Worm (Caenorhabditis elegans) whole organism, young adult: ENCODE measurements around the gene aqp-1.

Source experiments
- B0035.1 ChIP-seq: sonication (generic microtip); optimal IDR thresholded peaks from 2 replicates; lab custom pipeline; 2016; ENCODE audit warnings: missing genetic modification characterization, mild to moderate bottlenecking, missing compliant biosample characterization, missing genotype, missing genetic modification reagents
- D2030.7 ChIP-seq: fragments of 200-800 bp; sonication (Bioruptor generic); IDR thresholded peaks from 2 replicates; pipeline ENCODE4 v1.3.6; 2022; ENCODE audit warnings: missing genetic modification reagents, missing genetic modification characterization, missing compliant biosample characterization
- F22D6.2 ChIP-seq: sonication (generic microtip); optimal IDR thresholded peaks from 2 replicates; lab custom pipeline; 2016; ENCODE audit warnings: mild to moderate bottlenecking, missing genetic modification characterization, missing compliant biosample characterization
- F23B12.7 ChIP-seq: sonication (generic microtip); optimal IDR thresholded peaks from 2 replicates; lab custom pipeline; 2017; ENCODE audit warnings: missing genetic modification characterization, mild to moderate bottlenecking, missing compliant biosample characterization, antibody characterized with exemption, moderate library complexity; ENCODE audit not compliant: insufficient read depth
- F39B2.1 ChIP-seq: fragments of 200-800 bp; sonication (Bioruptor generic); IDR thresholded peaks from 2 replicates; pipeline ENCODE4 v1.3.6; 2022; ENCODE audit warnings: missing genetic modification reagents, missing genetic modification characterization, missing compliant biosample characterization
- F55B11.4 ChIP-seq: sonication (generic microtip); optimal IDR thresholded peaks from 2 replicates; lab custom pipeline; 2016; ENCODE audit warnings: missing compliant biosample characterization, missing genetic modification characterization, borderline replicate concordance; ENCODE audit not compliant: insufficient read depth
- K11D2.4 ChIP-seq: fragments of 200-800 bp; sonication (Bioruptor generic); IDR thresholded peaks from 2 replicates; pipeline ENCODE4 v1.3.6; 2022; ENCODE audit warnings: missing genetic modification reagents, missing genetic modification characterization, missing compliant biosample characterization
- T07F8.4 ChIP-seq: sonication (generic microtip); optimal IDR thresholded peaks from 2 replicates; lab custom pipeline; 2016; ENCODE audit warnings: mild to moderate bottlenecking, missing genetic modification characterization, moderate library complexity, missing compliant biosample characterization
- Y53G8AR.9 ChIP-seq: fragments of 200-800 bp; sonication (Bioruptor generic); conservative IDR thresholded peaks from 2 replicates; pipeline ENCODE4 v1.3.6; 2022; ENCODE audit warnings: missing genetic modification reagents, missing genetic modification characterization, missing compliant biosample characterization
- Y67H2A.10 ChIP-seq: fragments of 200-800 bp; sonication (Bioruptor generic); conservative IDR thresholded peaks from 2 replicates; pipeline ENCODE4 v1.3.6; 2022; ENCODE audit warnings: missing genetic modification reagents, missing genetic modification characterization, missing compliant biosample characterization
- Y95B8A.8 ChIP-seq: fragments of 200-800 bp; sonication (Bioruptor generic); IDR thresholded peaks from 2 replicates; pipeline ENCODE4 v1.3.6; 2022; ENCODE audit warnings: missing genetic modification reagents, missing genetic modification characterization, missing compliant biosample characterization
- aptf-2 ChIP-seq: fragments of 200-800 bp; sonication (Bioruptor generic); conservative IDR thresholded peaks from 2 replicates; pipeline ENCODE4 v1.3.6; 2022; ENCODE audit warnings: missing genetic modification reagents, missing genetic modification characterization, missing compliant biosample characterization
- athp-1 ChIP-seq: sonication (generic microtip); optimal IDR thresholded peaks from 2 replicates; lab custom pipeline; 2017; ENCODE audit warnings: mild to moderate bottlenecking, missing genetic modification characterization, missing compliant biosample characterization
- attf-6 ChIP-seq: fragments of 200-800 bp; sonication (Bioruptor generic); IDR thresholded peaks from 2 replicates; pipeline ENCODE4 v1.3.6; 2022; ENCODE audit warnings: missing genetic modification reagents, missing genetic modification characterization, missing compliant biosample characterization
- bed-2 ChIP-seq: fragments of 200-800 bp; sonication (Bioruptor generic); IDR thresholded peaks from 2 replicates; pipeline ENCODE4 v1.3.6; 2022; ENCODE audit warnings: missing genetic modification reagents, missing genetic modification characterization, missing compliant biosample characterization
- ccch-3 ChIP-seq: fragments of 200-800 bp; sonication (Bioruptor generic); optimal IDR thresholded peaks from 2 replicates; lab custom pipeline; 2018; ENCODE audit warnings: mild to moderate bottlenecking, missing genetic modification characterization, missing compliant biosample characterization
- cebp-1 ChIP-seq, 2 experiments: fragments of 200-800 bp in 1 of 2; sonication (Bioruptor generic) in 1 of 2; sonication (generic microtip) in 1 of 2; IDR thresholded peaks in 1 of 2; optimal IDR thresholded peaks in 1 of 2; 2 replicates each; pipeline versions ENCODE4 v1.3.6 to Lab custom; 2017 to 2022; ENCODE audit warnings: missing compliant biosample characterization in 2 of 2, missing genetic modification characterization in 2 of 2, mild to moderate bottlenecking in 1 of 2, missing genetic modification reagents in 1 of 2, moderate library complexity in 1 of 2
- ceh-40 ChIP-seq: fragments of 200-800 bp; sonication (Bioruptor generic); IDR thresholded peaks from 2 replicates; pipeline ENCODE4 v1.3.6; 2022; ENCODE audit warnings: missing genetic modification characterization, missing compliant biosample characterization
- dpff-1 ChIP-seq: sonication (generic microtip); optimal IDR thresholded peaks from 2 replicates; lab custom pipeline; 2017; ENCODE audit warnings: mild to moderate bottlenecking, missing genetic modification characterization, missing compliant biosample characterization
- dpl-1 ChIP-seq: fragments of 150-350 bp; optimal IDR thresholded peaks from 2 replicates; lab custom pipeline; 2014; ENCODE audit warnings: missing biosample characterization, missing genetic modification reagents, missing genetic modification characterization
- egl-18 ChIP-seq: fragments of 200-800 bp; sonication (Bioruptor generic); IDR thresholded peaks from 2 replicates; pipeline ENCODE4 v1.3.6; 2022; ENCODE audit warnings: missing genetic modification reagents, missing genetic modification characterization, missing compliant biosample characterization
- egrh-3 ChIP-seq: fragments of 200-800 bp; sonication (Bioruptor generic); IDR thresholded peaks from 2 replicates; pipeline ENCODE4 v1.3.6; 2022; ENCODE audit warnings: missing genetic modification reagents, missing genetic modification characterization, missing compliant biosample characterization
- ets-4 ChIP-seq: fragments of 200-800 bp; sonication (Bioruptor generic); optimal IDR thresholded peaks from 2 replicates; lab custom pipeline; 2018; ENCODE audit warnings: mild to moderate bottlenecking, missing genetic modification characterization, missing compliant biosample characterization
- gei-17 ChIP-seq: fragments of 200-800 bp; sonication (Bioruptor generic); optimal IDR thresholded peaks from 2 replicates; lab custom pipeline; 2018; ENCODE audit warnings: mild to moderate bottlenecking, missing genetic modification characterization, missing compliant biosample characterization
- hlh-12 ChIP-seq: sonication (generic microtip); optimal IDR thresholded peaks from 2 replicates; lab custom pipeline; 2016; ENCODE audit warnings: missing genetic modification characterization, missing compliant biosample characterization
- hmg-20 ChIP-seq: fragments of 200-800 bp; sonication (Bioruptor generic); IDR thresholded peaks from 2 replicates; pipeline ENCODE4 v1.3.6; 2022; ENCODE audit warnings: missing genetic modification reagents, missing genetic modification characterization, missing compliant biosample characterization
- lag-1 ChIP-seq: fragments of 200-800 bp; sonication (Bioruptor generic); IDR thresholded peaks from 2 replicates; pipeline ENCODE4 v1.3.6; 2022; ENCODE audit warnings: missing genetic modification reagents, missing genetic modification characterization, missing compliant biosample characterization
- let-607 ChIP-seq, 2 experiments: fragments of 200-800 bp in 1 of 2; sonication (Bioruptor generic) in 1 of 2; sonication (generic microtip) in 1 of 2; optimal IDR thresholded peaks; 2 replicates each; lab custom pipeline; 2016 to 2018; ENCODE audit warnings: mild to moderate bottlenecking in 2 of 2, missing compliant biosample characterization in 2 of 2, missing genetic modification characterization in 2 of 2, moderate library complexity in 2 of 2, missing genotype in 1 of 2
- lin-26 ChIP-seq: fragments of 200-800 bp; sonication (Bioruptor generic); IDR thresholded peaks from 2 replicates; pipeline ENCODE4 v1.3.6; 2022; ENCODE audit warnings: missing genetic modification reagents, missing genetic modification characterization, missing compliant biosample characterization
- madf-10 ChIP-seq: sonication (generic microtip); optimal IDR thresholded peaks from 2 replicates; lab custom pipeline; 2016; ENCODE audit warnings: mild to moderate bottlenecking, missing genetic modification characterization, missing compliant biosample characterization
- mxl-1 ChIP-seq: sonication (generic microtip); optimal IDR thresholded peaks from 2 replicates; lab custom pipeline; 2016; ENCODE audit warnings: missing genetic modification characterization, missing compliant biosample characterization
- nhr-80 ChIP-seq: sonication (generic microtip); optimal IDR thresholded peaks from 2 replicates; lab custom pipeline; 2016; ENCODE audit warnings: missing genetic modification characterization, missing compliant biosample characterization
- nhr-90 ChIP-seq: sonication (generic microtip); optimal IDR thresholded peaks from 2 replicates; lab custom pipeline; 2016; ENCODE audit warnings: missing genotype, mild to moderate bottlenecking, missing genetic modification characterization, missing compliant biosample characterization
- pbrm-1 ChIP-seq: fragments of 200-800 bp; sonication (Bioruptor generic); IDR thresholded peaks from 2 replicates; pipeline ENCODE4 v1.3.6; 2022; ENCODE audit warnings: missing genetic modification reagents, missing genetic modification characterization, missing compliant biosample characterization
- rpc-1 ChIP-seq, 2 experiments: fragments of 150-350 bp in 1 of 2; sonication (generic microtip) in 1 of 2; optimal IDR thresholded peaks; 2 replicates each; lab custom pipeline; 2014 to 2018; ENCODE audit warnings: missing biosample characterization in 1 of 2, missing genetic modification characterization in 1 of 2, missing genetic modification reagents in 1 of 2, missing genotype in 1 of 2
- snpc-1.3 ChIP-seq: sonication (generic microtip); optimal IDR thresholded peaks from 2 replicates; lab custom pipeline; 2017; ENCODE audit warnings: missing genetic modification characterization, mild to moderate bottlenecking, missing compliant biosample characterization, antibody characterized with exemption, moderate library complexity, missing genotype, missing genetic modification reagents; ENCODE audit not compliant: insufficient read depth
- somi-1 ChIP-seq: fragments of 200-800 bp; sonication (Bioruptor generic); optimal IDR thresholded peaks from 2 replicates; lab custom pipeline; 2018; ENCODE audit warnings: mild to moderate bottlenecking, missing genetic modification characterization, missing compliant biosample characterization
- unc-62 ChIP-seq: fragments of 150-350 bp; optimal IDR thresholded peaks from 2 replicates; lab custom pipeline; 2014; ENCODE audit warnings: missing biosample characterization, missing genetic modification reagents, missing genetic modification characterization
- xnd-1 ChIP-seq: sonication (generic microtip); optimal IDR thresholded peaks from 2 replicates; lab custom pipeline; 2016; ENCODE audit warnings: missing genotype, missing genetic modification reagents, missing genetic modification characterization, missing compliant biosample characterization
- ztf-22 ChIP-seq: fragments of 200-800 bp; sonication (Bioruptor generic); optimal IDR thresholded peaks from 2 replicates; lab custom pipeline; 2018; ENCODE audit warnings: mild to moderate bottlenecking, missing genetic modification characterization, moderate library complexity, missing compliant biosample characterization
- ztf-26 ChIP-seq: sonication (generic microtip); optimal IDR thresholded peaks from 2 replicates; lab custom pipeline; 2017; ENCODE audit warnings: missing genetic modification characterization, missing compliant biosample characterization
- ztf-3 ChIP-seq: fragments of 200-800 bp; sonication (Bioruptor generic); optimal IDR thresholded peaks from 2 replicates; lab custom pipeline; 2018; ENCODE audit warnings: mild to moderate bottlenecking, missing genetic modification characterization, missing compliant biosample characterization

The aqp-1 gene

DNA sequence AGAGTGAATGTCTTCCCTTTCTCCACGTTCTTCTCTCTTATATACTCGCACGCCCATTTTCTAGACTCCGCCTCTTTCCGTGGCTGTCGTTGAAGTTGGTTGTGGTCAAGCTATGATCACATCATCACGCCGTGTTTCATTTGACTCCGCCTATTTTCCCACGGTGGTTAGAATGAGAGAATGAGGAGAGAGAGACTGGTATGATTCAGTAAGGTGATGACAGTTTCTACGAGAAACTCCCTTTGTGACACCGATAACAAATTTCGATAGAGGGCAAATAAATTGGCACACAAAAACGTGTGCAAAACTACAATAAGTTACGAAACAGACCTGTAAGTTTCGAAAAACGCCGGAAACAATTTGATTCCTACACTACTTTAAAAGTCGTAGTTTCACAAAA lies 42.4 kb upstream of the aqp-1 start:
- TF ChIP-seq egl-18 (GFP tag; lab: Robert Waterston, UW) (no peak), cebp-1 (GFP tag; IDR thresholded peaks at IDR 0.05; lab: Robert Waterston, UW) (no peak), cebp-1 (tag; optimal IDR thresholded peaks at IDR 0.05; lab: Kevin White, UChicago) (peak; percentile 38), F23B12.7 (tag; lab: Kevin White, UChicago) (no peak), athp-1 (tag; lab: Kevin White, UChicago) (no peak), unc-62 (GFP tag; lab: Kevin White, UChicago) (peak; percentile 36), ztf-22 (no peak), B0035.1 (tag; lab: Kevin White, UChicago) (no peak), F22D6.2 (tag; lab: Kevin White, UChicago) (no peak), nhr-80 (tag; lab: Kevin White, UChicago) (peak; percentile 84)
- TF ChIP-seq, all 124 proteins: peak for 3

DNA sequence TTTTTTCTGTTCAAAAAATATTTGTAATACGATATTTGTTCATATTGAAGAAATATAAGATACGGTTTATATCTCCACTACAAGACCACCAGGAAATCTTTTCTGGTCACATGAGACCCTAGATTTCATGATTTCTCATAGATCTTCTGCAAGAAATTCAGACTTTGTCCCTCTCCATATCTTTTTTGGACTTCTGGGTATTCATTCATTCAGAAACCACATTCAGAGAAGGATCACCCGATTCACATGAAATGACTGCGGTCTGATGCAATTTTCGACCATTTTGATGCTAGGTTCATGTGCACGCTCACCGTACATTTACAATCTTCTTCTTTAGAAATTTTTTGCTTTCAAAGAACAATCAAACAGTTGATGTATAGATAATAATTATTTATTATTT lies 41.7 kb upstream of the aqp-1 start:
- TF ChIP-seq ceh-40 (GFP tag; lab: Robert Waterston, UW), result no peak
- no peak for TF ChIP-seq ccch-3 (GFP tag; lab: Kevin White, UChicago)
- TF ChIP-seq B0035.1 (tag; lab: Kevin White, UChicago), result no peak
- TF ChIP-seq hlh-12 (tag; lab: Kevin White, UChicago), result no peak
- no peak for TF ChIP-seq bed-2 (GFP tag; lab: Robert Waterston, UW)
- TF ChIP-seq aptf-2, result no peak
- TF ChIP-seq lin-26 (GFP tag; lab: Robert Waterston, UW), result no peak
- no peak for TF ChIP-seq dpff-1
- no peak for TF ChIP-seq F39B2.1 (GFP tag; lab: Robert Waterston, UW)
- TF ChIP-seq snpc-1.3, result no peak
- TF ChIP-seq pbrm-1 (GFP tag; lab: Robert Waterston, UW), result no peak
- TF ChIP-seq K11D2.4 (GFP tag; lab: Robert Waterston, UW), result no peak
- TF ChIP-seq ets-4 (GFP tag; lab: Kevin White, UChicago), result no peak
- no peak for TF ChIP-seq xnd-1 (tag; lab: Kevin White, UChicago)
- no peak for TF ChIP-seq nhr-90 (tag; lab: Kevin White, UChicago)
- no peak for TF ChIP-seq cebp-1 (GFP tag; IDR thresholded peaks at IDR 0.05; lab: Robert Waterston, UW)
- TF ChIP-seq cebp-1 (tag; optimal IDR thresholded peaks at IDR 0.05; lab: Kevin White, UChicago), result no peak
- TF ChIP-seq attf-6 (GFP tag; lab: Robert Waterston, UW), result no peak
- no peak for TF ChIP-seq madf-10 (tag; lab: Kevin White, UChicago)

DNA sequence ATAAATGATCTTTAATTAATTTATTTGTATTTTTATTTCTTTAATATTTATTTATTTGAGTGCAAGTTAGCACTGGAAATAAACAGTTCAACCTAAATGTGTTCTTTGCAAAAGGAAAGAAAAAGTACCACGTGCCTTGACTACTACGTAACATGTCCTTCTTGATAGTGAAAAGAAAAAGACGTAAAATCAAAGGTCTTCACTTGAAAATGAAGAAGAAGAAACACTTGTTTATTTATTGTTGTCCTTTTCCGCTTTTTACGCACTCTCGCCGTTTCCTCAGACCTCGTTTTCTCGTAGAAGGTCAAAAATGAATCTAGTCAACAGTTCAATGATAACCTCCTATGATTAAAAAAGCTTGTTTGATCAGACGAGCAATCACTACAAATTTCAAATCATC lies 39.8 kb upstream of the aqp-1 start:
- no peak for TF ChIP-seq hmg-20 (GFP tag; lab: Robert Waterston, UW)
- TF ChIP-seq Y95B8A.8 (GFP tag; lab: Robert Waterston, UW), result no peak
- no peak for TF ChIP-seq ccch-3 (GFP tag; lab: Kevin White, UChicago)
- TF ChIP-seq mxl-1 (tag; lab: Kevin White, UChicago), result no peak
- TF ChIP-seq D2030.7 (GFP tag; lab: Robert Waterston, UW), result no peak
- no peak for TF ChIP-seq somi-1 (GFP tag; lab: Kevin White, UChicago)
- no peak for TF ChIP-seq hlh-12 (tag; lab: Kevin White, UChicago)
- no peak for TF ChIP-seq Y67H2A.10 (GFP tag; lab: Robert Waterston, UW)
- TF ChIP-seq dpff-1, result no peak
- TF ChIP-seq ets-4 (GFP tag; lab: Kevin White, UChicago), result no peak
- no peak for TF ChIP-seq gei-17 (GFP tag; lab: Kevin White, UChicago)

DNA sequence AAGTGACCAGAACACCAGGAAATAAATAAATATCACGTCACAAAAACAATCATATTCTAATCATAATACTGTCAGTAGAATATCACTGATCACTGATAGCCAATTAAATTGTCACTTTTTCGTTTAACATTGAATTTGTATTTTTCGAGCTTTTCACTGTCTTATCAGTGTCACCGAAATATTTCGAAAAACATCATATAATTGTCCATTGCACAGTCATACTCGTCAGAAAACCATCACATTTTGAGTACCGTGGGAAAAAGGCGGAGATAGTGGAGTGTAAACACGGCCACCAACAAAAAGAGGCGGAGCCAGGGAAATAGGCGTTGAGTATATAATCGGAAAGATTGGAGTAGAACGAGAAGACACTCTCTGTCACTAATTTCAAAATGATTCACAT lies 39.1 kb upstream of the aqp-1 start:
- TF ChIP-seq dpl-1 (GFP tag; lab: Kevin White, UChicago) (no peak), ztf-22 (peak; percentile 67), egl-18 (GFP tag; lab: Robert Waterston, UW) (no peak), F55B11.4 (tag; lab: Kevin White, UChicago) (no peak), ztf-3 (GFP tag; lab: Kevin White, UChicago) (no peak), hmg-20 (GFP tag; lab: Robert Waterston, UW) (no peak), lag-1 (GFP tag; lab: Robert Waterston, UW) (no peak), rpc-1 (optimal IDR thresholded peaks at IDR 0.05; lab: Kevin White, UChicago) (no peak), rpc-1 (tag; optimal IDR thresholded peaks at IDR 0.05; lab: Kevin White, UChicago) (no peak), let-607 (tag; optimal IDR thresholded peaks at IDR 0.05; lab: Kevin White, UChicago) (peak in 1 of 2 experiments; percentile 22), mxl-1 (tag; lab: Kevin White, UChicago) (no peak), egrh-3 (GFP tag; lab: Robert Waterston, UW) (no peak), T07F8.4 (tag; lab: Kevin White, UChicago) (no peak), ztf-26 (no peak), Y67H2A.10 (GFP tag; lab: Robert Waterston, UW) (no peak), Y53G8AR.9 (GFP tag; lab: Robert Waterston, UW) (no peak), ccch-3 (GFP tag; lab: Kevin White, UChicago) (no peak), nhr-80 (tag; lab: Kevin White, UChicago) (peak; percentile 90)
